Worm (Caenorhabditis elegans) whole organism, mixed stage, embryonic: ENCODE results near the gene Y46D2A.3.

Experiments used
- M03D4.4 ChIP-seq: sonication (generic microtip); optimal IDR thresholded peaks from 2 replicates; lab custom pipeline; 2017; ENCODE audit warnings: mild to moderate bottlenecking, missing genetic modification characterization, missing compliant biosample characterization
- bed-3 ChIP-seq: fragments of 200-800 bp; sonication (Bioruptor generic); optimal IDR thresholded peaks from 3 replicates; lab custom pipeline; 2018; ENCODE audit warnings: mild to moderate bottlenecking, missing genetic modification characterization, moderate library complexity, missing compliant biosample characterization
- blmp-1 ChIP-seq: fragments of 150-350 bp; optimal IDR thresholded peaks from 2 replicates; lab custom pipeline; 2014; ENCODE audit warnings: missing biosample characterization, missing genetic modification characterization
- ceh-39 ChIP-seq: fragments of 150-350 bp; optimal IDR thresholded peaks from 2 replicates; lab custom pipeline; 2014; ENCODE audit warnings: missing biosample characterization, missing genetic modification characterization
- ceh-43 ChIP-seq: fragments of 200-800 bp; sonication (Bioruptor generic); optimal IDR thresholded peaks from 2 replicates; lab custom pipeline; 2018; ENCODE audit warnings: mild to moderate bottlenecking, missing genetic modification characterization, moderate library complexity, missing compliant biosample characterization
- ceh-83 ChIP-seq: fragments of 200-800 bp; sonication (Bioruptor generic); optimal IDR thresholded peaks from 2 replicates; lab custom pipeline; 2018; ENCODE audit warnings: mild to moderate bottlenecking, missing genetic modification characterization, missing compliant biosample characterization
- ces-1 ChIP-seq: fragments of 150-350 bp; optimal IDR thresholded peaks from 2 replicates; lab custom pipeline; 2014; ENCODE audit warnings: missing biosample characterization, missing genetic modification reagents, missing genetic modification characterization
- cnd-1 ChIP-seq: fragments of 200-800 bp; sonication (Bioruptor generic); optimal IDR thresholded peaks from 2 replicates; lab custom pipeline; 2018; ENCODE audit warnings: mild to moderate bottlenecking, missing genetic modification characterization, missing compliant biosample characterization
- drap-1 ChIP-seq: fragments of 200-800 bp; sonication (Bioruptor generic); optimal IDR thresholded peaks from 3 replicates; lab custom pipeline; 2018; ENCODE audit warnings: mild to moderate bottlenecking, missing genetic modification characterization, missing compliant biosample characterization
- elt-1 ChIP-seq: sonication (generic microtip); optimal IDR thresholded peaks from 2 replicates; lab custom pipeline; 2017; ENCODE audit warnings: missing genetic modification characterization, mild to moderate bottlenecking, missing compliant biosample characterization, antibody characterized with exemption, moderate library complexity, borderline replicate concordance; ENCODE audit not compliant: insufficient read depth
- elt-3 ChIP-seq: fragments of 150-350 bp; optimal IDR thresholded peaks from 2 replicates; lab custom pipeline; 2014; ENCODE audit warnings: missing biosample characterization, missing genetic modification characterization
- flh-1 ChIP-seq: fragments of 200-800 bp; sonication (Bioruptor generic); optimal IDR thresholded peaks from 2 replicates; lab custom pipeline; 2018; ENCODE audit warnings: mild to moderate bottlenecking, missing genetic modification characterization, moderate library complexity, missing compliant biosample characterization
- ham-2 ChIP-seq: fragments of 200-800 bp; sonication (Bioruptor generic); optimal IDR thresholded peaks from 2 replicates; lab custom pipeline; 2018; ENCODE audit warnings: mild to moderate bottlenecking, missing genetic modification characterization, missing compliant biosample characterization
- hlh-1 ChIP-seq: fragments of 150-350 bp; optimal IDR thresholded peaks from 2 replicates; lab custom pipeline; 2014; ENCODE audit warnings: missing biosample characterization, missing genetic modification reagents, missing genetic modification characterization
- lin-13 ChIP-seq: fragments of 150-350 bp; optimal IDR thresholded peaks from 2 replicates; lab custom pipeline; 2014; ENCODE audit warnings: missing biosample characterization, missing genetic modification characterization
- lin-32 ChIP-seq: fragments of 200-800 bp; sonication (Bioruptor generic); optimal IDR thresholded peaks from 2 replicates; lab custom pipeline; 2018; ENCODE audit warnings: mild to moderate bottlenecking, missing genetic modification characterization, missing compliant biosample characterization
- mab-5 ChIP-seq: fragments of 150-350 bp; optimal IDR thresholded peaks from 2 replicates; lab custom pipeline; 2014; ENCODE audit warnings: missing biosample characterization, missing genetic modification characterization
- mep-1 ChIP-seq: fragments of 150-350 bp; optimal IDR thresholded peaks from 2 replicates; lab custom pipeline; 2017; ENCODE audit warnings: missing biosample characterization, missing genetic modification reagents, missing genetic modification characterization, inconsistent platforms
- nhr-2 ChIP-seq: fragments of 150-350 bp; optimal IDR thresholded peaks from 2 replicates; lab custom pipeline; 2014; ENCODE audit warnings: missing biosample characterization, missing genetic modification characterization
- nhr-237 ChIP-seq: fragments of 150-350 bp; optimal IDR thresholded peaks from 2 replicates; lab custom pipeline; 2014; ENCODE audit warnings: missing biosample characterization, missing genetic modification characterization
- nhr-28 ChIP-seq: fragments of 150-350 bp; optimal IDR thresholded peaks from 2 replicates; lab custom pipeline; 2014; ENCODE audit warnings: missing biosample characterization, missing genetic modification characterization
- nhr-76 ChIP-seq: sonication (generic microtip); optimal IDR thresholded peaks from 2 replicates; lab custom pipeline; 2017; ENCODE audit warnings: missing biosample characterization, missing genetic modification characterization
- pha-4 ChIP-seq: fragments of 150-350 bp; optimal IDR thresholded peaks from 2 replicates; lab custom pipeline; 2018; ENCODE audit warnings: missing biosample characterization, missing genetic modification reagents, missing genetic modification characterization
- sem-2 ChIP-seq: fragments of 200-800 bp; sonication (Bioruptor generic); optimal IDR thresholded peaks from 2 replicates; lab custom pipeline; 2018; ENCODE audit warnings: mild to moderate bottlenecking, missing genetic modification characterization, missing compliant biosample characterization
- snpc-4 ChIP-seq: fragments of 150-350 bp; optimal IDR thresholded peaks from 2 replicates; lab custom pipeline; 2014; ENCODE audit warnings: missing biosample characterization, missing genetic modification characterization
- sptf-1 ChIP-seq: sonication (generic microtip); optimal IDR thresholded peaks from 2 replicates; lab custom pipeline; 2017; ENCODE audit warnings: mild to moderate bottlenecking, missing genetic modification characterization, moderate library complexity, missing compliant biosample characterization
- tbx-8 ChIP-seq: fragments of 200-800 bp; sonication (Bioruptor generic); optimal IDR thresholded peaks from 2 replicates; lab custom pipeline; 2018; ENCODE audit warnings: mild to moderate bottlenecking, missing genetic modification characterization, moderate library complexity, missing compliant biosample characterization
- unc-120 ChIP-seq: sonication (generic microtip); optimal IDR thresholded peaks from 2 replicates; lab custom pipeline; 2017; ENCODE audit warnings: missing genetic modification characterization, missing compliant biosample characterization; ENCODE audit not compliant: poor library complexity, severe bottlenecking
- unc-39 ChIP-seq: fragments of 150-350 bp; optimal IDR thresholded peaks from 2 replicates; lab custom pipeline; 2014; ENCODE audit warnings: missing biosample characterization, missing genetic modification characterization
- zip-8 ChIP-seq: fragments of 150-350 bp; optimal IDR thresholded peaks from 2 replicates; lab custom pipeline; 2014; ENCODE audit warnings: missing biosample characterization, missing genetic modification characterization
- ztf-11 ChIP-seq: fragments of 150-350 bp; optimal IDR thresholded peaks from 2 replicates; lab custom pipeline; 2014; ENCODE audit warnings: missing biosample characterization, missing genetic modification characterization

The Y46D2A.3 gene

ce11 chrII:3346328-3346780 lies 19.4 kb upstream of the Y46D2A.3 start, which contains the start of gene bath-30:
Gene bath-30, minus strand, starts transcription at chrII:3346378.
- TF ChIP-seq lin-13 (tag; lab: Kevin White, UChicago) (no peak), ztf-11 (tag; lab: Kevin White, UChicago) (no peak), sem-2 (GFP tag; lab: Kevin White, UChicago) (no peak), ces-1 (GFP tag; lab: Kevin White, UChicago) (no peak), nhr-237 (tag; lab: Kevin White, UChicago) (no peak), mep-1 (tag; lab: Kevin White, UChicago) (no peak), sptf-1 (tag; lab: Kevin White, UChicago) (no peak), ceh-39 (no peak), ceh-43 (GFP tag; lab: Kevin White, UChicago) (no peak), lin-32 (GFP tag; lab: Kevin White, UChicago) (no peak), hlh-1 (tag; lab: Kevin White, UChicago) (no peak), blmp-1 (tag; lab: Kevin White, UChicago) (no peak)
- TF ChIP-seq, all 35 proteins: peak for 0

- TF ChIP-seq elt-3 (tag; lab: Kevin White, UChicago) (no peak), ces-1 (GFP tag; lab: Kevin White, UChicago) (no peak), sptf-1 (tag; lab: Kevin White, UChicago) (no peak), mab-5 (tag; lab: Kevin White, UChicago) (no peak), drap-1 (GFP tag; lab: Kevin White, UChicago) (no peak), hlh-1 (tag; lab: Kevin White, UChicago) (no peak), lin-32 (GFP tag; lab: Kevin White, UChicago) (no peak)
Measured at ce11 chrII:3344917-3345316, 17.9 kb upstream of the Y46D2A.3 start, which contains the start of gene bath-28. Gene bath-28, minus strand, starts transcription at chrII:3344967.

- TF ChIP-seq M03D4.4 (no peak), unc-39 (no peak), ceh-39 (no peak), zip-8 (no peak), blmp-1 (tag; lab: Kevin White, UChicago) (no peak), elt-3 (tag; lab: Kevin White, UChicago) (no peak), nhr-76 (no peak), elt-1 (no peak), sem-2 (GFP tag; lab: Kevin White, UChicago) (no peak), snpc-4 (tag; lab: Kevin White, UChicago) (no peak), ztf-11 (tag; lab: Kevin White, UChicago) (no peak), nhr-28 (tag; lab: Kevin White, UChicago) (no peak), ham-2 (GFP tag; lab: Kevin White, UChicago) (no peak), cnd-1 (tag; lab: Kevin White, UChicago) (no peak), nhr-2 (tag; lab: Kevin White, UChicago) (no peak)
Measured at ce11 chrII:3343714-3344113, 16.7 kb upstream of the Y46D2A.3 start, which contains the start of gene F14D2.15. Gene F14D2.15, minus strand, starts transcription at chrII:3343814.

ce11 chrII:3341989-3342388 lies 15.0 kb upstream of the Y46D2A.3 start, which contains the start of gene F14D2.11:
Gene F14D2.11, minus strand, starts transcription at chrII:3342089.
- TF ChIP-seq blmp-1 (tag; lab: Kevin White, UChicago) (no peak), M03D4.4 (no peak), flh-1 (GFP tag; lab: Kevin White, UChicago) (no peak), ceh-83 (GFP tag; lab: Kevin White, UChicago) (no peak), bed-3 (GFP tag; lab: Kevin White, UChicago) (no peak), nhr-2 (tag; lab: Kevin White, UChicago) (no peak), tbx-8 (GFP tag; lab: Kevin White, UChicago) (no peak), nhr-237 (tag; lab: Kevin White, UChicago) (no peak), mab-5 (tag; lab: Kevin White, UChicago) (no peak)

- TF ChIP-seq ceh-83 (GFP tag; lab: Kevin White, UChicago) = no peak
- TF ChIP-seq mep-1 (tag; lab: Kevin White, UChicago) = no peak
- TF ChIP-seq flh-1 (GFP tag; lab: Kevin White, UChicago) = no peak
- no peak for TF ChIP-seq sem-2 (GFP tag; lab: Kevin White, UChicago)
- no peak for TF ChIP-seq tbx-8 (GFP tag; lab: Kevin White, UChicago)
- TF ChIP-seq drap-1 (GFP tag; lab: Kevin White, UChicago) = no peak
- TF ChIP-seq nhr-2 (tag; lab: Kevin White, UChicago) = no peak
- no peak for TF ChIP-seq unc-120 (tag; lab: Kevin White, UChicago)
- no peak for TF ChIP-seq unc-39
- no peak for TF ChIP-seq ces-1 (GFP tag; lab: Kevin White, UChicago)
- TF ChIP-seq ceh-43 (GFP tag; lab: Kevin White, UChicago) = no peak
- no peak for TF ChIP-seq cnd-1 (tag; lab: Kevin White, UChicago)
- no peak for TF ChIP-seq pha-4 (tag; lab: Kevin White, UChicago)
Measured at ce11 chrII:3340818-3341217, 13.8 kb upstream of the Y46D2A.3 start.
